Fruit fly (Drosophila melanogaster): ENCODE results near the gene upd2.

dm6 chrX:18262151-18262550 is 19.1 kb upstream of the upd2 start:
- no peak for TF ChIP-seq CG8478 (optimal IDR thresholded peaks at IDR 0.05)
- no peak for TF ChIP-seq CTCF (optimal IDR thresholded peaks at IDR 0.05)
